Fruit fly (Drosophila melanogaster): ENCODE results near the gene CG11854.

The CG11854 gene

DNA sequence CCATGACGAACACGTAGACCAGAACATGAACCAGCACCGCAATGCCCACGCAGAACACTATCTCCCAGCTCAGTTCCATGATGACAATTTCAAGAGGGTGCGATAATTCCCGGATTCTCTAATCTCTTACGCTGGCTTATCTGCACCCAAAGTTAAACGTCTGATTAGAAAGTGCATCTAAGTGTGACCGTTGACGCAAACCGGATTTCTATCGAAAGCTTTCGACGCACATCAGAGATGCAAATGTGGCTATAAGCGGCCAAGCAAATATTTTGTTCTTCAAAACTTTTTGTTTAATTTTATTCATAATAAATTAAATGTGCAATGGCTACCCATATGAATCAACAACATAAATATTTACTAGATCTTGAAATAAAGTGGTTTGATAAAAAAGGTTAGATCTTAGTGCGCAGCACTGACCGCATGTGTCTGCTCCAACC, 20.5 kb downstream of the CG11854 start, which contains the start of the genes Kdsr and CG11858 (continued):
- no peak for TF ChIP-seq da (GFP tag; optimal IDR thresholded peaks at IDR 0.05)
- no peak for TF ChIP-seq D19B (GFP tag; optimal IDR thresholded peaks at IDR 0.05)
- TF ChIP-seq CG7745 (tag; optimal IDR thresholded peaks at IDR 0.05): no peak
- TF ChIP-seq Dad (GFP tag; optimal IDR thresholded peaks at IDR 0.05): peak; percentile 60
- no peak for TF ChIP-seq CkIIα-i1 (GFP tag; IDR thresholded peaks at IDR 0.05)
- TF ChIP-seq CG6654 (GFP tag; optimal IDR thresholded peaks at IDR 0.05): no peak
- peak; percentile 32 for TF ChIP-seq CG6683 (GFP tag; optimal IDR thresholded peaks at IDR 0.05)
- peak; percentile 35; the same call in 1 of the 2 replicates for TF ChIP-seq CG7372 (GFP tag; IDR thresholded peaks at IDR 0.05)
- peak; percentile 77 for TF ChIP-seq CG34376 (GFP tag; optimal IDR thresholded peaks at IDR 0.05)
- TF ChIP-seq CG3847 (GFP tag; IDR thresholded peaks at IDR 0.05): peak; percentile 68
- peak; percentile 67 for TF ChIP-seq oc (tag; optimal IDR thresholded peaks at IDR 0.05)
- TF ChIP-seq CG10431 (GFP tag; optimal IDR thresholded peaks at IDR 0.05): no peak
- no peak for TF ChIP-seq trh (GFP tag; optimal IDR thresholded peaks at IDR 0.05)
- peak; percentile 56 for TF ChIP-seq CG13296 (GFP tag; optimal IDR thresholded peaks at IDR 0.05)
- TF ChIP-seq CG3163 (GFP tag; optimal IDR thresholded peaks at IDR 0.05): peak; percentile 19
- TF ChIP-seq CG11247 (GFP tag; IDR thresholded peaks at IDR 0.05): 0 out of 2 replicates have a peak, but pooled peaks have one; percentile 18
- TF ChIP-seq inv (GFP tag; IDR thresholded peaks at IDR 0.05; ENCODE audit: partially characterized antibody): no peak
- peak; percentile 40 for TF ChIP-seq luna (GFP tag; optimal IDR thresholded peaks at IDR 0.05)
- TF ChIP-seq Atf-2 (GFP tag; optimal IDR thresholded peaks at IDR 0.05): no peak
- peak; percentile 63 for TF ChIP-seq Hr3 (GFP tag; optimal IDR thresholded peaks at IDR 0.05)
- no peak for TF ChIP-seq CG6254 (GFP tag; optimal IDR thresholded peaks at IDR 0.05)
- TF ChIP-seq fd102C (GFP tag; optimal IDR thresholded peaks at IDR 0.05): no peak
- peak; percentile 66 for TF ChIP-seq ind (GFP tag; optimal IDR thresholded peaks at IDR 0.05)
- TF ChIP-seq CG4854 (GFP tag; optimal IDR thresholded peaks at IDR 0.05): peak; percentile 55
- peak; percentile 72 for TF ChIP-seq sob (GFP tag; IDR thresholded peaks at IDR 0.05)
- TF ChIP-seq gfzf (GFP tag; optimal IDR thresholded peaks at IDR 0.05): peak; percentile 66
- no peak for TF ChIP-seq CG10274 (GFP tag; optimal IDR thresholded peaks at IDR 0.05)
- no peak for TF ChIP-seq D (optimal IDR thresholded peaks at IDR 0.05)
- no peak for TF ChIP-seq D (GFP tag; optimal IDR thresholded peaks at IDR 0.05)
- TF ChIP-seq hth (optimal IDR thresholded peaks at IDR 0.05): no peak

- TF ChIP-seq CG12155 (GFP tag; optimal IDR thresholded peaks at IDR 0.05) (no peak), Side (GFP tag; optimal IDR thresholded peaks at IDR 0.05) (peak; percentile 34), p53 (GFP tag; optimal IDR thresholded peaks at IDR 0.05) (peak; percentile 32), lilli (GFP tag; optimal IDR thresholded peaks at IDR 0.05) (peak; percentile 37), CG14860 (GFP tag; IDR thresholded peaks at IDR 0.05; ENCODE audit: partially characterized antibody) (peak; percentile 85), gro (GFP tag; optimal IDR thresholded peaks at IDR 0.05) (peak; percentile 54), pnt (GFP tag; optimal IDR thresholded peaks at IDR 0.05) (no peak), chinmo (GFP tag; IDR thresholded peaks at IDR 0.05; ENCODE audit: partially characterized antibody) (peak; percentile 100), CG14014 (GFP tag; IDR thresholded peaks at IDR 0.05) (no peak), CG1603 (tag; optimal IDR thresholded peaks at IDR 0.05) (peak; percentile 94), Rx (GFP tag; IDR thresholded peaks at IDR 0.05) (no peak), vvl (GFP tag; IDR thresholded peaks at IDR 0.05) (peak; percentile 8; the same call in 1 of the 2 replicates), grau (tag; optimal IDR thresholded peaks at IDR 0.05) (no peak), HmgZ (tag; optimal IDR thresholded peaks at IDR 0.05) (peak; percentile 86), Sox100B (GFP tag; optimal IDR thresholded peaks at IDR 0.05) (no peak), Atf3 (GFP tag; optimal IDR thresholded peaks at IDR 0.05) (peak; percentile 5), CG12071 (GFP tag; optimal IDR thresholded peaks at IDR 0.05) (no peak), CG14667 (GFP tag; IDR thresholded peaks at IDR 0.05) (no peak), row (GFP tag; IDR thresholded peaks at IDR 0.05) (peak; percentile 74), CG7786 (GFP tag; optimal IDR thresholded peaks at IDR 0.05) (peak; percentile 10), CG17802 (tag; optimal IDR thresholded peaks at IDR 0.05) (peak; percentile 92), CG10147 (GFP tag; optimal IDR thresholded peaks at IDR 0.05) (no peak)
These were observed 23.9 kb downstream of the CG11854 start, which contains the start of the genes GlnRS and RIOK2 for dm6 chr3R:25265589-25266201. GlnRS (minus strand) TSS chr3R:25265721. RIOK2 (plus strand) TSS chr3R:25265844.
